Worm (Caenorhabditis elegans) whole organism, L3 larva: ENCODE measurements around the gene tag-280.

Experiments used
- ama-1 ChIP-seq: fragments of 150-350 bp; optimal IDR thresholded peaks from 2 replicates; lab custom pipeline; 2018
- ceh-82 ChIP-seq: fragments of 150-350 bp; optimal IDR thresholded peaks from 2 replicates; lab custom pipeline; 2014; ENCODE audit warnings: missing biosample characterization, missing genetic modification characterization
- elt-2 ChIP-seq: sonication (generic microtip); optimal IDR thresholded peaks from 2 replicates; lab custom pipeline; 2016; ENCODE audit warnings: missing genetic modification reagents, mild to moderate bottlenecking, missing genetic modification characterization, missing compliant biosample characterization
- elt-3 ChIP-seq, 3 experiments: fragments of 150-350 bp in 1 of 3; sonication (generic microtip) in 2 of 3; optimal IDR thresholded peaks; 2 replicates in 2 of 3; 4 replicates in 1 of 3; lab custom pipeline; 2014 to 2017; ENCODE audit warnings: missing biosample characterization in 3 of 3, missing genetic modification characterization in 3 of 3
- fkh-10 ChIP-seq: sonication (generic microtip); optimal IDR thresholded peaks from 2 replicates; lab custom pipeline; 2017; ENCODE audit warnings: missing biosample characterization, missing genetic modification reagents, missing genetic modification characterization
- lin-39 ChIP-seq: fragments of 150-350 bp; optimal IDR thresholded peaks from 2 replicates; lab custom pipeline; 2018; ENCODE audit warnings: missing biosample characterization, missing genetic modification reagents, missing genetic modification characterization
- nhr-12 ChIP-seq: fragments of 150-350 bp; optimal IDR thresholded peaks from 2 replicates; lab custom pipeline; 2014; ENCODE audit warnings: missing biosample characterization, missing genetic modification characterization
- nhr-28 ChIP-seq: fragments of 150-350 bp; optimal IDR thresholded peaks from 2 replicates; lab custom pipeline; 2014; ENCODE audit warnings: missing biosample characterization, missing genetic modification characterization
- nhr-77 ChIP-seq: fragments of 150-350 bp; optimal IDR thresholded peaks from 2 replicates; lab custom pipeline; 2014; ENCODE audit warnings: missing biosample characterization, missing genetic modification characterization
- snpc-4 ChIP-seq: fragments of 150-350 bp; optimal IDR thresholded peaks from 2 replicates; lab custom pipeline; 2014; ENCODE audit warnings: missing biosample characterization, missing genetic modification characterization
- unc-39 ChIP-seq: sonication (generic microtip); optimal IDR thresholded peaks from 4 replicates; lab custom pipeline; 2017; ENCODE audit warnings: missing biosample characterization, missing genetic modification characterization
- unc-62 ChIP-seq: fragments of 150-350 bp; sonication (generic microtip); optimal IDR thresholded peaks from 4 replicates; lab custom pipeline; 2014; ENCODE audit warnings: missing biosample characterization, missing genetic modification reagents, missing genetic modification characterization

ce11 chrII:12417996-12418395 is 42.5 kb upstream of the tag-280 start:
- no peak for TF ChIP-seq ama-1 (lab: Kevin White, UChicago)
- no peak for TF ChIP-seq nhr-77
- TF ChIP-seq unc-39 (tag; lab: Kevin White, UChicago) = no peak
- no peak for TF ChIP-seq snpc-4
- TF ChIP-seq nhr-12 (tag; lab: Kevin White, UChicago) = no peak
- no peak for TF ChIP-seq unc-62
- TF ChIP-seq elt-3 (tag; optimal IDR thresholded peaks at IDR 0.05; lab: Kevin White, UChicago) = no peak
- no peak for TF ChIP-seq elt-2 (tag; lab: Kevin White, UChicago)
- no peak for TF ChIP-seq lin-39
- TF ChIP-seq ceh-82 (tag; lab: Kevin White, UChicago) = no peak
- no peak for TF ChIP-seq nhr-28
- TF ChIP-seq fkh-10 (GFP tag; lab: Kevin White, UChicago) = no peak
